Fruit fly (Drosophila melanogaster) whole organism: ENCODE measurements around the gene CG14020.

Experiments used
- CG8478 ChIP-seq: fragments of >200 bp; optimal IDR thresholded peaks from 2 replicates; lab custom pipeline; 2018; ENCODE audit warnings: inconsistent platforms
- Dll ChIP-seq: fragments of >200 bp; optimal IDR thresholded peaks from 2 replicates; lab custom pipeline; 2017
- pan ChIP-seq: fragments of >200 bp; optimal IDR thresholded peaks from 2 replicates; lab custom pipeline; 2017
- psq ChIP-seq: fragments of >200 bp; optimal IDR thresholded peaks from 2 replicates; lab custom pipeline; 2017
- usp ChIP-seq: fragments of >200 bp; optimal IDR thresholded peaks from 2 replicates; lab custom pipeline; 2017; ENCODE audit warnings: missing biosample characterization, missing genetic modification characterization, mixed read lengths

DNA sequence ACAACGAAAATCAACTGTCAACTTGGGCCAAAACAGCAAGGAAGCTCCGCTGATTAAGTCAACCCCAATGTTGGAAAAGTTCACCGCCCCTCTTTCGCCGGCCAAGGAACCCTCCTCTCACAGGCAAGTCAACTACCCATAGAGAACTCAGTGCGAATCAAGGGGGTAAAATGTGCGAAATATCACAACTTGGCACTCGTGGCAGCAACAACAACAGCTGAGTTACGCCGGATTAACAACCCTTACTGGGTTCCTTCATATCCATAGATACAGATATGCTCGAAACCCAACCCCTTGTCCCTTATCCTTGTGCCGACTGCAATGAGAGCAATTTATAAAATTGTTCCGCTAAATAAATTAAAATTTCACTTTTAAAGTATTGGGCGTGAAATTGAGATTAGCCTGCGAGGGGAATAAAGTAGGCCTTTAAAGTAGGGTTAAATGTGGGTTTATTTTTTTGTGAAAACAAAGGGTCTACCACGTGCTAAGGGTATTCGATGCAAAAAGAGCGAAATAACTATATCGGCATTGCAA, 28.4 kb upstream of the CG14020 start:
- no peak for TF ChIP-seq usp (GFP tag; lab: Kevin White, UChicago)
- TF ChIP-seq psq (lab: Kevin White, UChicago), result no peak
- no peak for TF ChIP-seq CG8478
- no peak for TF ChIP-seq pan
- no peak for TF ChIP-seq Dll (lab: Kevin White, UChicago)
